Worm (Caenorhabditis elegans): ENCODE data around the gene lec-10.

ce11 chrV:6524757-6525156 lies 35.8 kb upstream of the lec-10 start, which contains the start of gene acs-1:
- TF ChIP-seq T07F8.4 (tag; optimal IDR thresholded peaks at IDR 0.05): no peak
- no peak for TF ChIP-seq unc-62 (GFP tag; optimal IDR thresholded peaks at IDR 0.05)
- no peak for TF ChIP-seq him-1 (tag; optimal IDR thresholded peaks at IDR 0.05)
- TF ChIP-seq ama-1 (optimal IDR thresholded peaks at IDR 0.05): no peak
- TF ChIP-seq ama-1 (GFP tag; optimal IDR thresholded peaks at IDR 0.05): no peak

All from whole organism, young adult.